Worm (Caenorhabditis elegans) whole organism, L3 larva: ENCODE data around the gene sre-34.

Experiments
- R02D3.7 ChIP-seq: fragments of 150-350 bp; optimal IDR thresholded peaks from 2 replicates; lab custom pipeline; 2014; ENCODE audit warnings: missing biosample characterization, missing genetic modification characterization
- ZK546.5 ChIP-seq: sonication (generic microtip); optimal IDR thresholded peaks from 2 replicates; lab custom pipeline; 2017; ENCODE audit warnings: missing biosample characterization, missing genetic modification characterization
- aly-2 ChIP-seq: fragments of 150-350 bp; optimal IDR thresholded peaks from 2 replicates; lab custom pipeline; 2014; ENCODE audit warnings: missing biosample characterization, missing genetic modification characterization
- ceh-28 ChIP-seq: fragments of 150-350 bp; optimal IDR thresholded peaks from 2 replicates; lab custom pipeline; 2014; ENCODE audit warnings: missing biosample characterization, missing genetic modification reagents, missing genetic modification characterization
- ceh-9 ChIP-seq: sonication (generic microtip); optimal IDR thresholded peaks from 2 replicates; lab custom pipeline; 2018; ENCODE audit warnings: missing biosample characterization, missing genetic modification characterization
- egl-27 ChIP-seq: sonication (generic microtip); optimal IDR thresholded peaks from 4 replicates; lab custom pipeline; 2017; ENCODE audit warnings: missing biosample characterization, missing genetic modification reagents, missing genetic modification characterization
- egl-5 ChIP-seq: fragments of 150-350 bp; optimal IDR thresholded peaks from 2 replicates; lab custom pipeline; 2017; ENCODE audit warnings: missing biosample characterization, missing genetic modification reagents, missing genetic modification characterization, inconsistent platforms
- elt-1 ChIP-seq: fragments of 150-350 bp; optimal IDR thresholded peaks from 2 replicates; lab custom pipeline; 2014; ENCODE audit warnings: missing biosample characterization, missing genetic modification characterization
- elt-3 ChIP-seq, 3 experiments: fragments of 150-350 bp in 1 of 3; sonication (generic microtip) in 2 of 3; optimal IDR thresholded peaks; 2 replicates in 2 of 3; 4 replicates in 1 of 3; lab custom pipeline; 2014 to 2017; ENCODE audit warnings: missing biosample characterization in 3 of 3, missing genetic modification characterization in 3 of 3
- fkh-10 ChIP-seq: sonication (generic microtip); optimal IDR thresholded peaks from 2 replicates; lab custom pipeline; 2017; ENCODE audit warnings: missing biosample characterization, missing genetic modification reagents, missing genetic modification characterization
- fkh-2 ChIP-seq: fragments of 150-350 bp; optimal IDR thresholded peaks from 2 replicates; lab custom pipeline; 2014; ENCODE audit warnings: missing biosample characterization, missing genetic modification reagents, missing genetic modification characterization
- hmg-11 ChIP-seq: sonication (generic microtip); optimal IDR thresholded peaks from 2 replicates; lab custom pipeline; 2016; ENCODE audit warnings: missing genetic modification characterization, missing compliant biosample characterization
- jun-1 ChIP-seq: fragments of 150-350 bp; optimal IDR thresholded peaks from 2 replicates; lab custom pipeline; 2014; ENCODE audit warnings: missing biosample characterization, missing genetic modification reagents, missing genetic modification characterization
- lin-39 ChIP-seq: fragments of 150-350 bp; optimal IDR thresholded peaks from 2 replicates; lab custom pipeline; 2018; ENCODE audit warnings: missing biosample characterization, missing genetic modification reagents, missing genetic modification characterization
- lsy-12 ChIP-seq: sonication (generic microtip); optimal IDR thresholded peaks from 2 replicates; lab custom pipeline; 2016; ENCODE audit warnings: mild to moderate bottlenecking, missing genetic modification characterization, missing compliant biosample characterization
- nfya-1 ChIP-seq: sonication (generic microtip); optimal IDR thresholded peaks from 2 replicates; lab custom pipeline; 2017; ENCODE audit warnings: missing genetic modification characterization, mild to moderate bottlenecking, missing compliant biosample characterization, antibody characterized with exemption, moderate library complexity; ENCODE audit not compliant: insufficient read depth
- nhr-11 ChIP-seq: fragments of 150-350 bp; optimal IDR thresholded peaks from 2 replicates; lab custom pipeline; 2014; ENCODE audit warnings: missing biosample characterization, missing genetic modification characterization
- nhr-23 ChIP-seq: fragments of 150-350 bp; optimal IDR thresholded peaks from 2 replicates; lab custom pipeline; 2014; ENCODE audit warnings: missing biosample characterization, missing genetic modification reagents, missing genetic modification characterization
- nhr-237 ChIP-seq: fragments of 150-350 bp; optimal IDR thresholded peaks from 2 replicates; lab custom pipeline; 2014; ENCODE audit warnings: missing biosample characterization, missing genetic modification characterization
- nhr-25 ChIP-seq: sonication (generic microtip); optimal IDR thresholded peaks from 2 replicates; lab custom pipeline; 2017; ENCODE audit warnings: missing biosample characterization, missing genetic modification characterization
- nhr-43 ChIP-seq: sonication (generic microtip); optimal IDR thresholded peaks from 2 replicates; lab custom pipeline; 2016; ENCODE audit warnings: mild to moderate bottlenecking, missing genetic modification characterization, missing compliant biosample characterization; ENCODE audit not compliant: poor library complexity, severe bottlenecking
- nhr-67 ChIP-seq: fragments of 150-350 bp; optimal IDR thresholded peaks from 2 replicates; lab custom pipeline; 2014; ENCODE audit warnings: missing biosample characterization, missing genetic modification characterization
- nhr-76 ChIP-seq: fragments of 150-350 bp; sonication (generic microtip); optimal IDR thresholded peaks from 5 replicates; lab custom pipeline; 2014; ENCODE audit warnings: missing biosample characterization, missing genetic modification characterization
- pha-4 ChIP-seq: fragments of 150-350 bp; optimal IDR thresholded peaks from 2 replicates; lab custom pipeline; 2014; ENCODE audit warnings: missing biosample characterization, missing genetic modification reagents, missing genetic modification characterization
- skn-1 ChIP-seq: fragments of 150-350 bp; optimal IDR thresholded peaks from 2 replicates; lab custom pipeline; 2014; ENCODE audit warnings: missing biosample characterization, missing genetic modification characterization
- snpc-4 ChIP-seq: fragments of 150-350 bp; optimal IDR thresholded peaks from 2 replicates; lab custom pipeline; 2014; ENCODE audit warnings: missing biosample characterization, missing genetic modification characterization
- tbx-2 ChIP-seq: sonication (generic microtip); optimal IDR thresholded peaks from 2 replicates; lab custom pipeline; 2016; ENCODE audit warnings: mild to moderate bottlenecking, missing genetic modification characterization, missing compliant biosample characterization
- unc-39 ChIP-seq: sonication (generic microtip); optimal IDR thresholded peaks from 4 replicates; lab custom pipeline; 2017; ENCODE audit warnings: missing biosample characterization, missing genetic modification characterization
- unc-62 ChIP-seq: fragments of 150-350 bp; sonication (generic microtip); optimal IDR thresholded peaks from 4 replicates; lab custom pipeline; 2014; ENCODE audit warnings: missing biosample characterization, missing genetic modification reagents, missing genetic modification characterization
- zag-1 ChIP-seq: fragments of 150-350 bp; optimal IDR thresholded peaks from 2 replicates; lab custom pipeline; 2014; ENCODE audit warnings: missing biosample characterization, missing genetic modification characterization
- ztf-11 ChIP-seq: fragments of 150-350 bp; optimal IDR thresholded peaks from 2 replicates; lab custom pipeline; 2014; ENCODE audit warnings: missing biosample characterization, missing genetic modification characterization
- ztf-4 ChIP-seq: fragments of 150-350 bp; optimal IDR thresholded peaks from 2 replicates; lab custom pipeline; 2014; ENCODE audit warnings: missing biosample characterization, missing genetic modification characterization

Gene sre-34

DNA sequence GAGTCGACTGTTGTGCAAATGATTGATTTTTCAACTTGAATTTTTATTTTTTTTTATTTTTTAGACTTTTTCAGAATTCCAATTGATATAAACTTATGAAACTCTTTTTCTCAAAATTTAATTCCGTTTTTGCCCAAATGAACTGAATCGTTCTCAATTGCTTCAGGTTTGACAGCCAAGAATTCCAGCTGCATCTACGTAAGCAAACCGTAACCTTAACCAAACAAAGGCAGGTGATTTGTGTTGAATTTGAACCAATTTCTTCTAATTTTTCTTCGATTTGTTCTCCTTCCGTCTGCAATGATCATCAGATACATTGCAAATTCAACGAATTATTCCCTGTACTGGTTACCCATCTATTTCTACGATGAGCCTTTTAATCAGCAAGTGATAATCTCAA is at the start of gene sre-34:
sre-34 (plus strand) TSS at position 301 of the 400 bp plus-strand sequence.
- TF ChIP-seq nhr-237 (tag; lab: Kevin White, UChicago) (no peak), nhr-11 (tag; lab: Kevin White, UChicago) (no peak), snpc-4 (tag; lab: Kevin White, UChicago) (no peak), nhr-23 (tag; lab: Kevin White, UChicago) (no peak), egl-27 (tag; lab: Kevin White, UChicago) (no peak), pha-4 (tag; lab: Kevin White, UChicago) (no peak), lsy-12 (tag; lab: Kevin White, UChicago) (no peak), skn-1 (tag; lab: Kevin White, UChicago) (no peak)

DNA sequence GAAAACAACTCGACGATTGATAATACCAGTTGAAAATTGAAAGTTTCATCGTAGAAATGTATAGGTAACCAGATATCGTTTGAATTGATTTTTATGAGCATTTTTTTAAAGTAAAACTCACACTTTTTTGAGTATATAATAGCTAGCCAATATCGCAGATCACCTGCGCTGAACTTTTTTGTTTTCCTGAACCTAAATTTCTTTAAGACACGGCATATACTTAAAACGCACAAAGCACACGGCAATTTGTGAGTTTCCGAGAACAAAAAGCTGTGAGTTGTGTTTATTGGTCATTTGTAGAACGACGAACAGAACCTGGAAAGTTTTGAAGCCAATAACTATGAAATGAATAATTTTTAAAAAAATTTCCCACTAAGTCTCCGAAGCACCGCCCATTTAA is 48.2 kb upstream of the sre-34 start, which contains the start of gene sre-29:
sre-29 (minus strand) TSS at position 101 of the 400 bp plus-strand sequence.
- TF ChIP-seq egl-27 (tag; lab: Kevin White, UChicago): no peak

ce11 chrII:12406394-12406793 is 43.6 kb upstream of the sre-34 start, which contains the start of gene sre-30:
TSS of gene sre-30 (minus strand) at chrII:12406494.
- TF ChIP-seq nhr-237 (tag; lab: Kevin White, UChicago) (no peak), ceh-28 (tag; lab: Kevin White, UChicago) (no peak), nhr-76 (tag; lab: Kevin White, UChicago) (no peak)

DNA sequence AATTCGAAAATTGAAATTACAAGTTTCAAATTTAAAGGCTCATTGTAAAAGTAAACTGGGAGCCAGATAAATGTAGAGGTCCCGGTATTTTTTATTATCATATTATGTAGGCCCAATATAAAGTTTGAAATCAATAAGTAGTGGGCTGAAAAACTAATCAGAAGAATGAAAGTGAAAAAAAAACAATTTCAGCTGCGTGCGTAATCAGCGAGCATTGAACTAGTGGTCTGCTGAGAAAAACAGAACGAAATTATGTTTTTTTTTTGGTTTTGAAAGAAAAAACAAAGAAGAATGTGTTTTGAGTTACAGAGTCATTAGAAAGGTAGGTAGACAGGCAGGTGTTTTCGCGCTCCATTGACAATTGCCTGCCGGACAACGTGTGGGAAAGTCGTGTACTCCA is 41.2 kb upstream of the sre-34 start, which contains the start of gene sre-31:
sre-31 (minus strand) TSS at position 101 of the 400 bp plus-strand sequence.
- no peak for TF ChIP-seq unc-39
- no peak for TF ChIP-seq nhr-76 (tag; lab: Kevin White, UChicago)
- no peak for TF ChIP-seq tbx-2
- no peak for TF ChIP-seq zag-1 (tag; lab: Kevin White, UChicago)
- TF ChIP-seq nhr-25: no peak
- TF ChIP-seq ztf-4 (tag; lab: Kevin White, UChicago): no peak
- no peak for TF ChIP-seq nhr-43 (tag; lab: Kevin White, UChicago)
- no peak for TF ChIP-seq lin-39 (tag; lab: Kevin White, UChicago)
- TF ChIP-seq nfya-1 (tag; lab: Kevin White, UChicago): no peak
- no peak for TF ChIP-seq unc-62 (GFP tag; lab: Kevin White, UChicago)
- TF ChIP-seq aly-2 (tag; lab: Kevin White, UChicago): no peak
- no peak for TF ChIP-seq egl-5
- no peak for TF ChIP-seq skn-1 (tag; lab: Kevin White, UChicago)
- TF ChIP-seq elt-1 (tag; lab: Kevin White, UChicago): no peak
- no peak for TF ChIP-seq elt-3 (tag; optimal IDR thresholded peaks at IDR 0.05; lab: Kevin White, UChicago)
- TF ChIP-seq R02D3.7 (tag; lab: Kevin White, UChicago): no peak

DNA sequence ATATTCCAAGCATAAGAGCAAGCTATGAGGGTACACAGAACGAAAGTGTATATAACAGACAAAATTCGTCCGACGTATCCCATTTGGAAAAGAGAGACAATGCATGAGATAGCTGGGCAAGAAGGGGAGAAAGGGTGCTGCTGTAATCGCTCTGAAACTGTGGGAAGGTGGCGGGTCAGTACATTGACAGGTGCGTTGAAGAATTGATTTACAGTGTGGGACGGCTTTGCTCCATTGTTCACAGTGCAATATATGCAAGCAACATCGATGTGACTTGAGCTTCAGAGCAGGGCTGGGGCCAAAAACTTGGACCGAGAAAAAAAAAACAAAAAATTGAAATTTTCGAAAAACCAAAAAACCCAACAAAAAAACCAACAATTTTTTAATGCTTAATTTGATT is 39.8 kb upstream of the sre-34 start, which contains the start of gene F57G9.3:
F57G9.3 (minus strand) TSS at position 101 of the 400 bp plus-strand sequence.
- TF ChIP-seq jun-1 (tag; lab: Kevin White, UChicago): no peak
- TF ChIP-seq nhr-67 (tag; lab: Kevin White, UChicago): no peak
- no peak for TF ChIP-seq lin-39 (tag; lab: Kevin White, UChicago)
- no peak for TF ChIP-seq pha-4 (tag; lab: Kevin White, UChicago)
- TF ChIP-seq ztf-4 (tag; lab: Kevin White, UChicago): no peak
- no peak for TF ChIP-seq nhr-76 (tag; lab: Kevin White, UChicago)
- no peak for TF ChIP-seq ztf-11 (tag; lab: Kevin White, UChicago)
- TF ChIP-seq nhr-23 (tag; lab: Kevin White, UChicago): no peak
- no peak for TF ChIP-seq unc-39

- no peak for TF ChIP-seq fkh-10 (GFP tag; lab: Kevin White, UChicago)
- no peak for TF ChIP-seq lin-39 (tag; lab: Kevin White, UChicago)
- no peak for TF ChIP-seq ceh-9 (tag; lab: Kevin White, UChicago)
- TF ChIP-seq ztf-4 (tag; lab: Kevin White, UChicago): no peak
- no peak for TF ChIP-seq snpc-4 (tag; lab: Kevin White, UChicago)
- no peak for TF ChIP-seq nfya-1 (tag; lab: Kevin White, UChicago)
- TF ChIP-seq lsy-12 (tag; lab: Kevin White, UChicago): no peak
- TF ChIP-seq nhr-76 (tag; lab: Kevin White, UChicago): no peak
- TF ChIP-seq tbx-2: no peak
- TF ChIP-seq nhr-43 (tag; lab: Kevin White, UChicago): no peak
- no peak for TF ChIP-seq pha-4 (tag; lab: Kevin White, UChicago)
- TF ChIP-seq aly-2 (tag; lab: Kevin White, UChicago): no peak
- TF ChIP-seq fkh-2 (tag; lab: Kevin White, UChicago): no peak
- no peak for TF ChIP-seq hmg-11
- no peak for TF ChIP-seq R02D3.7 (tag; lab: Kevin White, UChicago)
- no peak for TF ChIP-seq nhr-237 (tag; lab: Kevin White, UChicago)
- TF ChIP-seq ZK546.5: no peak
Observed at ce11 chrII:12412417-12412816, 37.5 kb upstream of the sre-34 start, which contains the start of gene Y57A10C.1. TSS of gene Y57A10C.1 (minus strand) at chrII:12412517.
